Fruit fly (Drosophila melanogaster): ENCODE measurements around the gene skd.

dm6 chr3L:21034103-21034280 is 6.8 kb upstream of the skd start, which contains the start of gene CG10581:
- TF ChIP-seq ttk (optimal IDR thresholded peaks at IDR 0.05) (no peak), h (optimal IDR thresholded peaks at IDR 0.05) (no peak), psq (optimal IDR thresholded peaks at IDR 0.05) (no peak), insv (optimal IDR thresholded peaks at IDR 0.05) (no peak), Myc (optimal IDR thresholded peaks at IDR 0.05) (no peak)

Data from Kc167 (cell line).